Worm (Caenorhabditis elegans) whole organism, L4 larva: ENCODE measurements around the gene F20D6.9.

Experiments
- hlh-30 ChIP-seq: sonication (generic microtip); optimal IDR thresholded peaks from 2 replicates; lab custom pipeline; 2017; ENCODE audit warnings: antibody characterized with exemption, mild to moderate bottlenecking, missing genetic modification characterization, missing compliant biosample characterization; ENCODE audit not compliant: insufficient read depth
- lim-7 ChIP-seq: fragments of 200-800 bp; sonication (Bioruptor generic); IDR thresholded peaks from 2 replicates; pipeline ENCODE4 v1.3.6; 2022; ENCODE audit warnings: missing genetic modification characterization, missing compliant biosample characterization
- pqm-1 ChIP-seq: sonication (generic microtip); optimal IDR thresholded peaks from 2 replicates; lab custom pipeline; 2017; ENCODE audit warnings: missing biosample characterization, missing genetic modification characterization
- zag-1 ChIP-seq: fragments of 150-350 bp; optimal IDR thresholded peaks from 2 replicates; lab custom pipeline; 2014; ENCODE audit warnings: missing biosample characterization, missing genetic modification characterization

- TF ChIP-seq zag-1 (tag; lab: Kevin White, UChicago) (no peak), lim-7 (GFP tag; lab: Robert Waterston, UW) (no peak), pqm-1 (tag; lab: Kevin White, UChicago) (no peak), hlh-30 (no peak)
Measured at ce11 chrV:8223417-8223816, 46.2 kb upstream of the F20D6.9 start.
